Worm (Caenorhabditis elegans) whole organism, mixed stage, embryonic: ENCODE results near the gene F27C8.3.

Experiments used
- bed-3 ChIP-seq: fragments of 200-800 bp; sonication (Bioruptor generic); optimal IDR thresholded peaks from 3 replicates; lab custom pipeline; 2018; ENCODE audit warnings: mild to moderate bottlenecking, missing genetic modification characterization, moderate library complexity, missing compliant biosample characterization
- ceh-83 ChIP-seq: fragments of 200-800 bp; sonication (Bioruptor generic); optimal IDR thresholded peaks from 2 replicates; lab custom pipeline; 2018; ENCODE audit warnings: mild to moderate bottlenecking, missing genetic modification characterization, missing compliant biosample characterization
- drap-1 ChIP-seq: fragments of 200-800 bp; sonication (Bioruptor generic); optimal IDR thresholded peaks from 3 replicates; lab custom pipeline; 2018; ENCODE audit warnings: mild to moderate bottlenecking, missing genetic modification characterization, missing compliant biosample characterization
- flh-1 ChIP-seq: fragments of 200-800 bp; sonication (Bioruptor generic); optimal IDR thresholded peaks from 2 replicates; lab custom pipeline; 2018; ENCODE audit warnings: mild to moderate bottlenecking, missing genetic modification characterization, moderate library complexity, missing compliant biosample characterization
- nhr-28 ChIP-seq: fragments of 150-350 bp; optimal IDR thresholded peaks from 2 replicates; lab custom pipeline; 2014; ENCODE audit warnings: missing biosample characterization, missing genetic modification characterization
- pha-4 ChIP-seq: fragments of 150-350 bp; optimal IDR thresholded peaks from 2 replicates; lab custom pipeline; 2018; ENCODE audit warnings: missing biosample characterization, missing genetic modification reagents, missing genetic modification characterization
- ztf-11 ChIP-seq: fragments of 150-350 bp; optimal IDR thresholded peaks from 2 replicates; lab custom pipeline; 2014; ENCODE audit warnings: missing biosample characterization, missing genetic modification characterization

- TF ChIP-seq bed-3 (no peak), ztf-11 (tag; lab: Kevin White, UChicago) (no peak), pha-4 (tag; lab: Kevin White, UChicago) (no peak), flh-1 (no peak), nhr-28 (tag; lab: Kevin White, UChicago) (no peak), ceh-83 (no peak), drap-1 (GFP tag; lab: Kevin White, UChicago) (no peak)
Observed at ce11 chrIV:9627033-9627432, 31.4 kb upstream of the F27C8.3 start.
